Worm (Caenorhabditis elegans): Measurements from ENCODE around the gene ceh-37.

DNA sequence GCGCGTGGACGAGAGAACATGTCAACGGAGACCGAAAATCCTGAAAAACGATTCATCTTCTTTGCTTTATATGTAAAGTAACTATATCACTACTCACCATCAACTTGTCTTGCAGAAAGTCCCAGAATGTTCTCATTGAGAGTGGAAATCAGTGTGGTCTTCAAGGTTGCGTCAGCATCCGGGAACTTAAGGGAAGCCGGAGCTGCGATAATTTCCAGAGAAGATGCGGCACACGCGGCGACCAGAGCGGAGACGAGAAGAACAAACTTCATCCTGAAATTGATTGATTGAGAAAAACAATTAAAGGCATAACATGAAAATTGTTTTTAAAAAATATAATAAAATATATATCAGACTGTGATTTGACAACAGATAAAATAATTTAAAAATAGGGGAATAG is 43.6 kb downstream of the ceh-37 start, which contains the start of gene vha-20:
- no peak for TF ChIP-seq flt-1 (GFP tag; IDR thresholded peaks at IDR 0.05)
- TF ChIP-seq ref-1 (GFP tag; conservative IDR thresholded peaks at IDR 0.05), result no peak
- TF ChIP-seq cog-1 (tag; optimal IDR thresholded peaks at IDR 0.05), result no peak
- no peak for TF ChIP-seq tab-1 (GFP tag; IDR thresholded peaks at IDR 0.05)
- no peak for TF ChIP-seq med-1 (GFP tag; optimal IDR thresholded peaks at IDR 0.05; ENCODE audit: insufficient read depth)
